Worm (Caenorhabditis elegans) whole organism, L3 larva: ENCODE measurements around the gene W06B4.1.

Experiments
- ama-1 ChIP-seq: fragments of 150-350 bp; optimal IDR thresholded peaks from 2 replicates; lab custom pipeline; 2018
- elt-1 ChIP-seq: fragments of 150-350 bp; optimal IDR thresholded peaks from 2 replicates; lab custom pipeline; 2014; ENCODE audit warnings: missing biosample characterization, missing genetic modification characterization
- elt-2 ChIP-seq: sonication (generic microtip); optimal IDR thresholded peaks from 2 replicates; lab custom pipeline; 2016; ENCODE audit warnings: missing genetic modification reagents, mild to moderate bottlenecking, missing genetic modification characterization, missing compliant biosample characterization
- elt-3 ChIP-seq, 3 experiments: fragments of 150-350 bp in 1 of 3; sonication (generic microtip) in 2 of 3; optimal IDR thresholded peaks; 2 replicates in 2 of 3; 4 replicates in 1 of 3; lab custom pipeline; 2014 to 2017; ENCODE audit warnings: missing biosample characterization in 3 of 3, missing genetic modification characterization in 3 of 3
- lin-15B ChIP-seq: fragments of 150-350 bp; optimal IDR thresholded peaks from 2 replicates; lab custom pipeline; 2014; ENCODE audit warnings: missing biosample characterization, missing genetic modification characterization
- lin-39 ChIP-seq: fragments of 150-350 bp; optimal IDR thresholded peaks from 2 replicates; lab custom pipeline; 2018; ENCODE audit warnings: missing biosample characterization, missing genetic modification reagents, missing genetic modification characterization
- mdl-1 ChIP-seq: fragments of 150-350 bp; optimal IDR thresholded peaks from 2 replicates; lab custom pipeline; 2014; ENCODE audit warnings: missing biosample characterization, missing genetic modification characterization
- nhr-28 ChIP-seq: fragments of 150-350 bp; optimal IDR thresholded peaks from 2 replicates; lab custom pipeline; 2014; ENCODE audit warnings: missing biosample characterization, missing genetic modification characterization
- nhr-76 ChIP-seq: fragments of 150-350 bp; sonication (generic microtip); optimal IDR thresholded peaks from 5 replicates; lab custom pipeline; 2014; ENCODE audit warnings: missing biosample characterization, missing genetic modification characterization
- snpc-4 ChIP-seq: fragments of 150-350 bp; optimal IDR thresholded peaks from 2 replicates; lab custom pipeline; 2014; ENCODE audit warnings: missing biosample characterization, missing genetic modification characterization
- unc-39 ChIP-seq: sonication (generic microtip); optimal IDR thresholded peaks from 4 replicates; lab custom pipeline; 2017; ENCODE audit warnings: missing biosample characterization, missing genetic modification characterization
- unc-62 ChIP-seq: fragments of 150-350 bp; sonication (generic microtip); optimal IDR thresholded peaks from 4 replicates; lab custom pipeline; 2014; ENCODE audit warnings: missing biosample characterization, missing genetic modification reagents, missing genetic modification characterization
- zag-1 ChIP-seq: fragments of 150-350 bp; optimal IDR thresholded peaks from 2 replicates; lab custom pipeline; 2014; ENCODE audit warnings: missing biosample characterization, missing genetic modification characterization

ce11 chrII:4511911-4512310 lies 40.5 kb downstream of the W06B4.1 start, which contains the start of gene cyp-23A1:
- TF ChIP-seq mdl-1 (tag; lab: Kevin White, UChicago) (no peak), ama-1 (lab: Kevin White, UChicago) (no peak), unc-39 (tag; lab: Kevin White, UChicago) (no peak), lin-15B (tag; lab: Kevin White, UChicago) (no peak), elt-3 (tag; optimal IDR thresholded peaks at IDR 0.05; lab: Kevin White, UChicago) (no peak), snpc-4 (tag; lab: Kevin White, UChicago) (no peak), nhr-28 (no peak), zag-1 (no peak), elt-1 (no peak), elt-2 (tag; lab: Kevin White, UChicago) (no peak), nhr-76 (no peak), unc-62 (GFP tag; lab: Kevin White, UChicago) (no peak), lin-39 (tag; lab: Kevin White, UChicago) (no peak)
